Worm (Caenorhabditis elegans) whole organism, midembryonic: ENCODE data around the gene H12D21.9.

ENCODE experiments used
- T22C8.4 ChIP-seq: fragments of 200-800 bp; sonication (Bioruptor generic); IDR thresholded peaks from 2 replicates; pipeline ENCODE4 v1.3.6; 2022; ENCODE audit warnings: missing genetic modification characterization, missing compliant biosample characterization
- cog-1 ChIP-seq: sonication (generic microtip); optimal IDR thresholded peaks from 2 replicates; lab custom pipeline; 2016; ENCODE audit warnings: missing genetic modification characterization, missing compliant biosample characterization
- flt-1 ChIP-seq: fragments of 200-800 bp; sonication (Bioruptor generic); IDR thresholded peaks from 2 replicates; pipeline ENCODE4 v1.3.6; 2022; ENCODE audit warnings: missing genetic modification characterization, missing compliant biosample characterization
- klf-2 ChIP-seq: fragments of 200-800 bp; sonication (Bioruptor generic); conservative IDR thresholded peaks from 2 replicates; pipeline ENCODE4 v1.3.6; 2022; ENCODE audit warnings: missing genetic modification reagents, missing genetic modification characterization, missing compliant biosample characterization
- med-1 ChIP-seq: sonication (generic microtip); optimal IDR thresholded peaks from 2 replicates; lab custom pipeline; 2017; ENCODE audit warnings: missing genetic modification characterization, mild to moderate bottlenecking, missing compliant biosample characterization, antibody characterized with exemption, missing genetic modification reagents; ENCODE audit not compliant: insufficient read depth
- ref-1 ChIP-seq: fragments of 200-800 bp; sonication (Bioruptor generic); conservative IDR thresholded peaks from 2 replicates; pipeline ENCODE4 v1.3.6; 2022; ENCODE audit warnings: missing genetic modification reagents, missing genetic modification characterization, missing compliant biosample characterization
- tab-1 ChIP-seq: fragments of 200-800 bp; sonication (Bioruptor generic); IDR thresholded peaks from 2 replicates; pipeline ENCODE4 v1.3.6; 2022; ENCODE audit warnings: missing genetic modification characterization, missing compliant biosample characterization
- ztf-23 ChIP-seq: fragments of 200-800 bp; sonication (Bioruptor generic); IDR thresholded peaks from 2 replicates; pipeline ENCODE4 v1.3.6; 2022; ENCODE audit warnings: missing genetic modification reagents, missing genetic modification characterization, missing compliant biosample characterization
- ztf-29 ChIP-seq: fragments of 200-800 bp; sonication (Bioruptor generic); IDR thresholded peaks from 2 replicates; pipeline ENCODE4 v1.3.6; 2022; ENCODE audit warnings: missing genetic modification reagents, missing genetic modification characterization, missing compliant biosample characterization

Gene H12D21.9

DNA sequence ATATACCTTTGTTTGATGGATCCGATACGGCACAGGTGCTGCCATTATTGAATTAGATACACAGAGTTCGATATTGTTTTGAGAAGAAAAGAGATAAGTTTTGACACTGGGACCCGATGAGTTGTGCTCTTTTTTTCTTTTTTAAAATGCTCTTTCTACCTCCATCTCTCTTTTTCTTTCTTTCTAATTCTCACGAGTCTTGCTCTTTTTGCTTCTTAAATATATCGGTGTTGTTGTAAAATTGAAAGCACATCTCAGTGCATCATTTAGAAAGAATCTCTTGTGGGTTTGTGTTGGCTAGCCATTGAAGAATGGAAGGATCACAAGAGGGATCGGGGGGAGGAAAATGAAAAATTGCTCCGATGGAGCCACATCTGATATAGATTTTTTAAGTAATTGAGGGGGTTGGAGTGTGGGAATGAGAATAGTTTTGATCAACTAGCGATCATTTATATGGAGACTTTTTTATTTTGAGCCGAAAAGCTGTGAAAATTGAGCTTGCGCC is at the start of gene H12D21.9:
Gene H12D21.9 (minus strand): TSS at position 148 of the 505 bp plus-strand sequence.
- TF ChIP-seq ref-1, result no peak
- TF ChIP-seq med-1 (GFP tag; lab: Kevin White, UChicago), result no peak
- TF ChIP-seq T22C8.4 (GFP tag; lab: Robert Waterston, UW), result no peak

DNA sequence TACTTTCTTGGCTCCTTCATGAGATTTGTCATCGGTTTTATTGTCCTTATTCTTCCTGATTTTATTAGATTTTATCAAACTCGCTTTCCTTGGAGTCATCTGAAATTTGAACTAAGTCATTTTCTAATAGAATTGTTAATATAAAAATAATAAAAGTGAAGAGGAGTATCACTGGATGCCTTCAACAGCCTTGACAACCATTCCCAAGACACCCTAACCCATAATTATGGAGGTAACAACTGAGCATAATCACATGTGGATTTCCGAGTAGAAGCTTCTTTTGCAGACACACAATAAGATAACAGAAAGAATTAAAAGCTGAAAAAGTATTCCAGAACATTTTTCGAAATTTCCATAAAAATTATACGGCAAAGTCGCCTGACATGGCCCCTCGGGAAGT is 46.4 kb upstream of the H12D21.9 start, which contains the start of gene F02D8.9:
Gene F02D8.9 (minus strand): TSS at position 101 of the 400 bp plus-strand sequence.
- TF ChIP-seq ref-1 (no peak), cog-1 (tag; lab: Kevin White, UChicago) (no peak)

DNA sequence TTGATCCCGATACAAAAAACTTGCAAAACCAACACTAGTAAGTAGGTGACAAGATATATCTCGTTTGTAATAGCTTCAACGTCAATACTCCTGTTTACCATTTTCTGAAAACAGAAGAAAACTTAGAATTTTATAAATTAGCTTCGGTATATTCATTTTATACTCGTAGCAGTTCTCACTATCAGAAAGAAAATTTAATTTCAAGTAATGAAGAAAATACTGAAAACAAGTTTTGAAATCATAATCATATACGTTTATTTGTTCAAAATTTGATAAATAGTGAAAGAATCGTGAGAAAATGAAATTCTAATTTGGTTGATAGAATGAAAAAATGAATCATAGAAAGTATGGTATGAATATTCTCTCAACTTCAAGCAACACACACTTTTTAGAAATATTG is 45.4 kb upstream of the H12D21.9 start, which contains the start of gene C30G7.5:
Gene C30G7.5 (minus strand): TSS at position 101 of the 400 bp plus-strand sequence.
- no peak for TF ChIP-seq ztf-29 (GFP tag; lab: Robert Waterston, UW)

DNA sequence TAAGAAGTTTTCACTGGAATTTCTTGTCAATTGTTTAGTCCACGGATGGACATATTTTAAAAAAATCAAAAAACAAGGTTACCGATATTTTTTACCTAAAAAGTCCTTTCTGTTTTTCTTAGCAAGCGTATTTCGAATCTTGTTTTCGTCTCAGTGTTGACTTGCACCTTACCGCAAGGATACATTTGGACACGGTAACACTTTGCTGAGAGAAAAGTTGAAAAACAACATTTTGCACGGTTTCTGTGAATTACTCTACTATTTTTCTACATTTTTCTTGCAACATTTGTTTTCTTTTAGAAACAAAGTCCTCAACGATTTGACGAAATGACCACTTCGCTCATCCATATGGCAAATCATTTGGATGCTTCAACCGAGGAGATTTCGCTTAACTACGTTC is 40.2 kb upstream of the H12D21.9 start, which contains the start of gene hil-1:
Gene hil-1 (plus strand): TSS at position 301 of the 400 bp plus-strand sequence.
- TF ChIP-seq ref-1, result no peak
- no peak for TF ChIP-seq cog-1 (tag; lab: Kevin White, UChicago)
- TF ChIP-seq ztf-29 (GFP tag; lab: Robert Waterston, UW), result no peak
- no peak for TF ChIP-seq flt-1 (GFP tag; lab: Robert Waterston, UW)
- no peak for TF ChIP-seq klf-2 (GFP tag; lab: Robert Waterston, UW)
- no peak for TF ChIP-seq med-1 (GFP tag; lab: Kevin White, UChicago)
- TF ChIP-seq ztf-23 (GFP tag; lab: Robert Waterston, UW), result no peak
- TF ChIP-seq tab-1, result no peak
- TF ChIP-seq T22C8.4 (GFP tag; lab: Robert Waterston, UW), result no peak

DNA sequence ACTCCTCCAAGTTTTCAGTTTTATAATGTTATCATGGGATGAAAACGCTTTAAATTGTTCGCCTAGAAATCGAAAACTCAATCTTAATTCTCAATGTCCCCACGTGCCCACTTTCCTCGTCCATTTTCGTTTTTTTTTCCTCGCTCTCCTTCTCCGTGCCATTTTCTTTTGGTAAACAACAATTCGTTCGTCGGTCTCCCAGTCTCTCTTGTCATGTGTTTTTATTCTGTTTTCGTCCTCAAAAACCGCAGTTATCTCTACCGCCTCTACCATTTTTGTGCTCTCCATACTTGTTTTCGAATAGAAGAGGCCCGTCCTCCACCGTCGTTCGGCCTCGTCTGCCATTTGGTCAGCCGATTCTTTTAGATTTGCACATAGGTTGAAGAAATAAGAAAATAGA is 39.3 kb upstream of the H12D21.9 start:
- TF ChIP-seq cog-1 (tag; lab: Kevin White, UChicago) (no peak), tab-1 (no peak), klf-2 (GFP tag; lab: Robert Waterston, UW) (no peak), ztf-29 (GFP tag; lab: Robert Waterston, UW) (no peak), ref-1 (no peak), ztf-23 (GFP tag; lab: Robert Waterston, UW) (no peak), T22C8.4 (GFP tag; lab: Robert Waterston, UW) (no peak), flt-1 (GFP tag; lab: Robert Waterston, UW) (no peak), med-1 (GFP tag; lab: Kevin White, UChicago) (no peak)

DNA sequence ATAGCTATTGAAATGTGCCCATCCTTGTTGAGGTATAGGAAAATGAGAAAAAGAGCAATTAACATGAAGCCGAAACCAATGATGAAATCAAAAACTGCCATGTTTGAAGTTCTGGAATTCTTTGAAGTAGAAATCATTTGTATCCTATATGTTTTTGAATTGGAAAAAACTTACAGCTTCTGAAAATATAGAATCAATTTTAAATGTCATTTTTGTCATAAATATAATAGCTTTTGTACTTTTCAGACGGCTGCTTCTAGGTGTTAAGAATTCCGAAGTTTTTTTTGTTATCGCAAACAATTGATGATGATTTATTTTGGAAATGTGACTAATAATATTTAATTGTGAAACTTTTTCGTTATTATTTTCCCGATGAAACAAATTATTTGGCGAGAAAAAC is 37.7 kb upstream of the H12D21.9 start, which contains the start of gene C30G7.4:
Gene C30G7.4 (minus strand): TSS at position 101 of the 400 bp plus-strand sequence.
- TF ChIP-seq ref-1 (no peak), T22C8.4 (GFP tag; lab: Robert Waterston, UW) (no peak), cog-1 (tag; lab: Kevin White, UChicago) (no peak), tab-1 (no peak), klf-2 (GFP tag; lab: Robert Waterston, UW) (no peak)

DNA sequence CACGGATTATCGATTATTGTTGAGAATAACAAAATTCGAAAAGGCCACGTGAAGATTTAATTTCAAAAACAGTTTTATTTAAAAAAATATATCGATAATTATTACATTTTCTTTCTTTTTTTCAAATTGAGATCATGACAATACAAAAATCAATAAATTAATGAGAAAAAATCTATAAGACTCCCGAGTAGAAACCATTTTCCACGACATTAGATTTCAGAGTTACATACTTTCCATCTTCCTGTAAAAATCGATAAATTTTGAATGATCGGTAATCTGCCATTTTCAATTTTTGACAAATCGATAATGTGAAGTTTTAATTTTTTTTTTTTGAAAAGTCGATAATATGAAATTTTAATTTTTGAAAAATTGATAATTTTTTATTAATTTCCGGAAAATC is 36.4 kb upstream of the H12D21.9 start, which contains the start of gene C30G7.3:
Gene C30G7.3 (minus strand): TSS at position 8 of the 400 bp plus-strand sequence.
- TF ChIP-seq ref-1, result no peak
- no peak for TF ChIP-seq med-1 (GFP tag; lab: Kevin White, UChicago)
- TF ChIP-seq ztf-23 (GFP tag; lab: Robert Waterston, UW), result no peak
- no peak for TF ChIP-seq cog-1 (tag; lab: Kevin White, UChicago)
- no peak for TF ChIP-seq flt-1 (GFP tag; lab: Robert Waterston, UW)
- no peak for TF ChIP-seq T22C8.4 (GFP tag; lab: Robert Waterston, UW)
- no peak for TF ChIP-seq klf-2 (GFP tag; lab: Robert Waterston, UW)
- no peak for TF ChIP-seq ztf-29 (GFP tag; lab: Robert Waterston, UW)
- TF ChIP-seq tab-1, result no peak

DNA sequence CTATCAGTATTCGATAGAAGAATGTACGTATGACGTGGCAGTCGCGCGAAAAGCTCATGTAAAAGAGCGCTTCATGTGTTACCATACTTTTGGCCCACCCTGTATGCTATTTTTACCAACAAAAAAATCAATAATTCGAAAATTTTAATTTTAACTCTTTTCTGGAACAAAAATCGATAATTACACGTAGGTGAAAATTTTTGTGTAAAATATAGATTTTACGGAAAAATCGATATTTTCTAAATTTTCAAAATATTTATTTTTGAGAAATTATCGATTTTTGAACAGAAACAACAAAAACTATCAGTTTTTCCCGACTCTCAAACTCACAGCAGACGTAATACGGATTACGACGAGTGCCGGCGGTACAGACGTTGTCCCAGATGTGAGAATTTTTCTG is 35.8 kb upstream of the H12D21.9 start:
- TF ChIP-seq T22C8.4 (GFP tag; lab: Robert Waterston, UW) (peak; percentile 78), cog-1 (tag; lab: Kevin White, UChicago) (no peak)

DNA sequence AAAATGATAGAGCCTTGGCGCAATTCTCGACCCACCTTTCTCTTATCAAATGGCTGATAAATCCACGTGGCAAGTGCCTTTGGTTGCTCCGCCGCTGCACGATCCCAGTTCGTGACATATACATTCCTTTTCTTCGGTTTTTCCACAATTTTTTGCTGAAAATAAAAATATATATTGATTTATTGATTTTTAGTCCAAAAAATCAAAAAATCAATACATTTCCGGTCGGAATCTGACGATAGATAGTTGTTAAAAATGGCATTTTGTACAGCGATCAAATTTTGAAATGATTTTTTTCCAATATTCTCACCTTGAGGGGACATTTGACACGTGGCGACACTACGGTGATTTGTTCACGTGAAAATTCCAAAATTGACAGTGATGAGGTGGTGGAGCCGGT is 34.5 kb upstream of the H12D21.9 start:
- no peak for TF ChIP-seq ztf-23 (GFP tag; lab: Robert Waterston, UW)
- no peak for TF ChIP-seq med-1 (GFP tag; lab: Kevin White, UChicago)
- TF ChIP-seq klf-2 (GFP tag; lab: Robert Waterston, UW), result no peak
- TF ChIP-seq cog-1 (tag; lab: Kevin White, UChicago), result no peak
- no peak for TF ChIP-seq ref-1
- TF ChIP-seq flt-1 (GFP tag; lab: Robert Waterston, UW), result no peak
- no peak for TF ChIP-seq ztf-29 (GFP tag; lab: Robert Waterston, UW)

DNA sequence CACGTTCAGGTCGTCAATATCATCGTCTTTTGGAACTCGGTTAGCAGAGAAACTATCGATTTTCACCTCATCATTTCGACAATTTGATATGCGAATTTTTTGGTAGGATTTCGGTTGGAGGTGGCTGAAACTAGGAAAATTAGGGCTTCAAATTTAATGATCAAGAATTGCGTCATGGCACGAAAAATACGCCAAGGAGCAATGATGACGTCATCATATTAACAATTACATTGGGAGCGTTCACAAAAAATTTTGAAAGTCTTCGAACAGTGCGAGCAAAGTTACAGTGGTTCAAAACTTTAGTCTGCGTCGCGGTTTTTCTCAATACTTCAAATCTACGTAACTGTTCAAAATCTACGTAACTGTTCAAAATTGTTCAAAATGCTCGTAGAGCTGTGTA is 33.6 kb upstream of the H12D21.9 start:
- TF ChIP-seq tab-1 (no peak), ref-1 (no peak), cog-1 (tag; lab: Kevin White, UChicago) (no peak), ztf-23 (GFP tag; lab: Robert Waterston, UW) (no peak), med-1 (GFP tag; lab: Kevin White, UChicago) (no peak)

DNA sequence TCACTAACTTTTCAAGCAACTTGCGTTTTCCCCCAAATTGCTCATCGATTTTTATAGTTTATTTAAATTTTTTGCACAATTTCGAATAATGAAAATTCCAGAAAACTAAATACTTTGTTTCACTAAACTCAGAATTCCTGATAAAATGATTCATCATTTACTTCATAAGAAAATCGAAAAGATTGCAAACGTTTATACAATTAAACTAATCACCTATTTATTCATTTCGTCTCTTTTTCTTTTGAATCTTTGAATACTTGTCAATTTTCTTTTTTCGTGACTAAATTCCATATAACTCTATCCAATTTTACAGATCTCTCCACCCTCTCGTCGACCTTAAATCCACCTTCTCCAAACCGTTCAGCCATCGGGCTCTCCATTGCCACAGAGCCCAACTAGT is 27.3 kb upstream of the H12D21.9 start, which contains the start of gene C30G7.2:
Gene C30G7.2 (plus strand): TSS at position 301 of the 400 bp plus-strand sequence.
- TF ChIP-seq ztf-29 (GFP tag; lab: Robert Waterston, UW), result no peak
- TF ChIP-seq cog-1 (tag; lab: Kevin White, UChicago), result no peak
- no peak for TF ChIP-seq klf-2 (GFP tag; lab: Robert Waterston, UW)
- TF ChIP-seq med-1 (GFP tag; lab: Kevin White, UChicago), result no peak
- no peak for TF ChIP-seq flt-1 (GFP tag; lab: Robert Waterston, UW)
- no peak for TF ChIP-seq ztf-23 (GFP tag; lab: Robert Waterston, UW)
- no peak for TF ChIP-seq T22C8.4 (GFP tag; lab: Robert Waterston, UW)
- TF ChIP-seq ref-1, result no peak
- no peak for TF ChIP-seq tab-1
